Fruit fly (Drosophila melanogaster): ENCODE measurements around the gene UQCR-C2.

UQCR-C2 gene

dm6 chr3L:16631844-16632537 lies 48.1 kb downstream of the UQCR-C2 start:
- TF ChIP-seq GATAd (GFP tag; optimal IDR thresholded peaks at IDR 0.05) (no peak), CG32264 (GFP tag; optimal IDR thresholded peaks at IDR 0.05) (no peak), Jra (GFP tag; optimal IDR thresholded peaks at IDR 0.05) (no peak), Abd-B (GFP tag; optimal IDR thresholded peaks at IDR 0.05) (no peak), N (GFP tag; optimal IDR thresholded peaks at IDR 0.05) (no peak), ey (GFP tag; optimal IDR thresholded peaks at IDR 0.05) (no peak), OdsH (GFP tag; optimal IDR thresholded peaks at IDR 0.05) (no peak), CrebA (GFP tag; optimal IDR thresholded peaks at IDR 0.05; ENCODE audit: borderline replicate concordance) (no peak), dsf (GFP tag; optimal IDR thresholded peaks at IDR 0.05; ENCODE audit: borderline replicate concordance) (no peak), brk (GFP tag; optimal IDR thresholded peaks at IDR 0.05) (no peak), usp (GFP tag; optimal IDR thresholded peaks at IDR 0.05) (no peak), Mio (GFP tag; optimal IDR thresholded peaks at IDR 0.05) (no peak), pan (optimal IDR thresholded peaks at IDR 0.05) (no peak), rgr (GFP tag; optimal IDR thresholded peaks at IDR 0.05) (no peak), Hr78 (GFP tag; optimal IDR thresholded peaks at IDR 0.05) (no peak), Vsx2 (GFP tag; optimal IDR thresholded peaks at IDR 0.05; ENCODE audit: partially characterized antibody) (no peak)

- TF ChIP-seq woc (GFP tag; optimal IDR thresholded peaks at IDR 0.05) = no peak
- no peak for TF ChIP-seq Rel (GFP tag; optimal IDR thresholded peaks at IDR 0.05)
- no peak for TF ChIP-seq Rel (tag; optimal IDR thresholded peaks at IDR 0.05)
- TF ChIP-seq pan (optimal IDR thresholded peaks at IDR 0.05) = no peak
- no peak for TF ChIP-seq Vsx2 (GFP tag; optimal IDR thresholded peaks at IDR 0.05; ENCODE audit: partially characterized antibody)
- no peak for TF ChIP-seq dl (GFP tag; optimal IDR thresholded peaks at IDR 0.05; ENCODE audit: insufficient read depth in 1 of 2, partially characterized antibody in 2 of 2)
- TF ChIP-seq dsf (GFP tag; optimal IDR thresholded peaks at IDR 0.05; ENCODE audit: borderline replicate concordance) = no peak
- TF ChIP-seq br (GFP tag; optimal IDR thresholded peaks at IDR 0.05) = no peak
- TF ChIP-seq N (GFP tag; optimal IDR thresholded peaks at IDR 0.05) = no peak
- no peak for TF ChIP-seq HLH106 (tag; optimal IDR thresholded peaks at IDR 0.05)
- TF ChIP-seq psq (GFP tag; optimal IDR thresholded peaks at IDR 0.05) = no peak
- no peak for TF ChIP-seq OdsH (GFP tag; optimal IDR thresholded peaks at IDR 0.05)
- no peak for TF ChIP-seq Myc (optimal IDR thresholded peaks at IDR 0.05)
- TF ChIP-seq jim (GFP tag; optimal IDR thresholded peaks at IDR 0.05) = no peak
- no peak for TF ChIP-seq sv (GFP tag; optimal IDR thresholded peaks at IDR 0.05)
- no peak for TF ChIP-seq ey (GFP tag; optimal IDR thresholded peaks at IDR 0.05)
- no peak for TF ChIP-seq Hr83 (GFP tag; optimal IDR thresholded peaks at IDR 0.05; ENCODE audit: poor library complexity, severe bottlenecking)
- TF ChIP-seq lola (GFP tag; optimal IDR thresholded peaks at IDR 0.05) = no peak
- no peak for TF ChIP-seq foxo (GFP tag; optimal IDR thresholded peaks at IDR 0.05)
Observed at dm6 chr3L:16634091-16634490, 50.2 kb downstream of the UQCR-C2 start.

- TF ChIP-seq sage (GFP tag; optimal IDR thresholded peaks at IDR 0.05) = no peak
- no peak for TF ChIP-seq Hr78 (GFP tag; optimal IDR thresholded peaks at IDR 0.05)
- TF ChIP-seq Jra (GFP tag; optimal IDR thresholded peaks at IDR 0.05) = no peak
- TF ChIP-seq Rel (GFP tag; optimal IDR thresholded peaks at IDR 0.05) = no peak
- no peak for TF ChIP-seq Rel (tag; optimal IDR thresholded peaks at IDR 0.05)
- no peak for TF ChIP-seq Hnf4 (GFP tag; optimal IDR thresholded peaks at IDR 0.05)
- TF ChIP-seq br (GFP tag; optimal IDR thresholded peaks at IDR 0.05) = no peak
- TF ChIP-seq pan (optimal IDR thresholded peaks at IDR 0.05) = no peak
- TF ChIP-seq lola (GFP tag; optimal IDR thresholded peaks at IDR 0.05) = no peak
- peak in 1 of 2 experiments; percentile 26 for TF ChIP-seq foxo (GFP tag; optimal IDR thresholded peaks at IDR 0.05)
- TF ChIP-seq HLH106 (tag; optimal IDR thresholded peaks at IDR 0.05) = no peak
- TF ChIP-seq psq (GFP tag; optimal IDR thresholded peaks at IDR 0.05) = no peak
- TF ChIP-seq brk (GFP tag; optimal IDR thresholded peaks at IDR 0.05) = no peak
- peak; percentile 14 for TF ChIP-seq ey (GFP tag; optimal IDR thresholded peaks at IDR 0.05)
- TF ChIP-seq N (GFP tag; optimal IDR thresholded peaks at IDR 0.05) = no peak
- no peak for TF ChIP-seq sv (GFP tag; optimal IDR thresholded peaks at IDR 0.05)
- no peak for TF ChIP-seq Sp1 (GFP tag; optimal IDR thresholded peaks at IDR 0.05)
- TF ChIP-seq fru (GFP tag; optimal IDR thresholded peaks at IDR 0.05) = peak; percentile 16
- no peak for TF ChIP-seq h (GFP tag; optimal IDR thresholded peaks at IDR 0.05)
- TF ChIP-seq dsf (GFP tag; optimal IDR thresholded peaks at IDR 0.05; ENCODE audit: borderline replicate concordance) = no peak
- no peak for TF ChIP-seq Hr83 (GFP tag; optimal IDR thresholded peaks at IDR 0.05; ENCODE audit: poor library complexity, severe bottlenecking)
Observed at dm6 chr3L:16634529-16634928, 50.6 kb downstream of the UQCR-C2 start.

Data from whole organism, wandering third instar larva.